Worm (Caenorhabditis elegans): ENCODE measurements around the gene ins-11.

The ins-11 gene

DNA sequence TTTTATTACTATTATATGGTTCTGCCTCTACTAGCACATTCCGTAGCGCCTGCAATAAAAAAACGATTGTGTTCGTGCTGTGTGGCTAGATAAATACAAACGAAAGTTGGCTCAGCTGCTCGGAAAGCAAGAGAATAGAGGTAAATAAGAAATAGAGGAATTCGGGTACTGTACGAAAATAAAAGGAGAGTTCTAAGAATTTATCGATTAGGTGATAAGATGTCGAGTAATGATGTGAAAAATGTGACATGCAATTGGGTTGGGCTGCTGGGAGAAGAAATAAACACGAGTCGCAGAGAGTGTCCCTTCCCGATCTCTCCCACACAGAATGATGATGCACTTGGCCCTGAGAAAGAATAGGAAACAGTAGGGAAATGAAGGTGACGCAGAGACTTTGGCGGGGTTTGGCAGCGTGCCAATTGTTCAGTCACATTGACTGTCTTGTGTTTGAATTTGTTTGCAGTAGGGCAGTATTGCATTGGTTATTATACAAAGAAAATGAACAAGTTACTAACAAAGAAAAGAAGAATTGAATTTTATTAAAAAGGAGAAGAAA lies 36.9 kb downstream of the ins-11 start, which contains the start of gene cdc-14 (continued):
- TF ChIP-seq unc-62 (GFP tag; optimal IDR thresholded peaks at IDR 0.05) (no peak), nhr-25 (tag; optimal IDR thresholded peaks at IDR 0.05) (peak; percentile 94), nhr-77 (tag; optimal IDR thresholded peaks at IDR 0.05) (no peak), fkh-2 (tag; optimal IDR thresholded peaks at IDR 0.05) (peak; percentile 38), egl-5 (tag; optimal IDR thresholded peaks at IDR 0.05) (peak; percentile 87), sea-2 (GFP tag; optimal IDR thresholded peaks at IDR 0.05) (no peak), zag-1 (tag; optimal IDR thresholded peaks at IDR 0.05) (no peak), nhr-237 (tag; optimal IDR thresholded peaks at IDR 0.05) (no peak), nfya-1 (tag; optimal IDR thresholded peaks at IDR 0.05; ENCODE audit: insufficient read depth) (peak; percentile 59), nhr-23 (tag; optimal IDR thresholded peaks at IDR 0.05) (peak; percentile 54), nhr-28 (tag; optimal IDR thresholded peaks at IDR 0.05) (no peak), mml-1 (tag; optimal IDR thresholded peaks at IDR 0.05) (no peak), lin-15B (tag; optimal IDR thresholded peaks at IDR 0.05) (peak; percentile 65), fkh-10 (GFP tag; optimal IDR thresholded peaks at IDR 0.05) (no peak), ceh-16 (tag; optimal IDR thresholded peaks at IDR 0.05) (no peak), nhr-43 (tag; optimal IDR thresholded peaks at IDR 0.05; ENCODE audit: poor library complexity, severe bottlenecking) (peak; percentile 22), snpc-4 (tag; optimal IDR thresholded peaks at IDR 0.05) (peak; percentile 84)

ce11 chrII:5594210-5594764 lies 37.8 kb downstream of the ins-11 start, which contains the start of gene ttc-4:
TSS of gene ttc-4 (plus strand) at chrII:5594714.
- TF ChIP-seq pha-4 (tag; optimal IDR thresholded peaks at IDR 0.05), result peak; percentile 71
- peak; percentile 65 for TF ChIP-seq lin-15B (tag; optimal IDR thresholded peaks at IDR 0.05)
- TF ChIP-seq nhr-23 (tag; optimal IDR thresholded peaks at IDR 0.05), result peak; percentile 38
- TF ChIP-seq egl-5 (tag; optimal IDR thresholded peaks at IDR 0.05), result no peak
- peak; percentile 58 for TF ChIP-seq nfya-1 (tag; optimal IDR thresholded peaks at IDR 0.05; ENCODE audit: insufficient read depth)
- peak; percentile 39 for TF ChIP-seq elt-2 (tag; optimal IDR thresholded peaks at IDR 0.05)
- peak; percentile 51 for TF ChIP-seq pqm-1 (tag; optimal IDR thresholded peaks at IDR 0.05)
- TF ChIP-seq snpc-4 (tag; optimal IDR thresholded peaks at IDR 0.05), result peak; percentile 75
- TF ChIP-seq R02D3.7 (tag; optimal IDR thresholded peaks at IDR 0.05), result no peak

DNA sequence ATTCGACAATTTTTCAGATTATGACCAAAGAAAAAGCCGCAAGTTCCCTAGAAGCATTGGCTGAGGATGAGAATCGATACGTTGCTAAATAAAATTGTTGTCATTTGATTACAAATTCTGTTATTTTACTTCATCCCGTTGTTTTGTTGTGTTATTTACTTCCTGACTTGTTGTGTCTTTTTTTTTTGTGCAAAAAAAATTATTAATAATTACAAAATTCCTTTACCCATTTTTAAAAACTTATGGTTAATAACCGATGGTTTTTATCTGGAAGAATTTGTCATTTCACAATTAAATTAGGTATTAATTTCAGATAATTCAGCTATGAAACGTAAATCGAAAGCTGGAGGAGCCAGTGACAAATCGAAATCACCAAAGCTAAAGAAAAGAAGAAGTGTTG lies 39.7 kb downstream of the ins-11 start, which contains the start of gene C17G10.1:
C17G10.1 (plus strand) TSS at position 301 of the 400 bp plus-strand sequence.
- no peak for TF ChIP-seq aly-2 (tag; optimal IDR thresholded peaks at IDR 0.05)
- no peak for TF ChIP-seq nhr-23 (tag; optimal IDR thresholded peaks at IDR 0.05)
- no peak for TF ChIP-seq unc-62 (GFP tag; optimal IDR thresholded peaks at IDR 0.05)
- no peak for TF ChIP-seq nhr-12 (tag; optimal IDR thresholded peaks at IDR 0.05)
- no peak for TF ChIP-seq nhr-28 (tag; optimal IDR thresholded peaks at IDR 0.05)
- no peak for TF ChIP-seq sea-2 (GFP tag; optimal IDR thresholded peaks at IDR 0.05)
- no peak for TF ChIP-seq fkh-10 (GFP tag; optimal IDR thresholded peaks at IDR 0.05)
- no peak for TF ChIP-seq elt-3 (tag; optimal IDR thresholded peaks at IDR 0.05)
- TF ChIP-seq R02D3.7 (tag; optimal IDR thresholded peaks at IDR 0.05), result no peak
- no peak for TF ChIP-seq nfya-1 (tag; optimal IDR thresholded peaks at IDR 0.05; ENCODE audit: insufficient read depth)
- TF ChIP-seq snpc-4 (tag; optimal IDR thresholded peaks at IDR 0.05), result no peak
- TF ChIP-seq lin-15B (tag; optimal IDR thresholded peaks at IDR 0.05), result no peak
- no peak for TF ChIP-seq nhr-11 (tag; optimal IDR thresholded peaks at IDR 0.05)
- no peak for TF ChIP-seq mml-1 (tag; optimal IDR thresholded peaks at IDR 0.05)
- no peak for TF ChIP-seq ztf-11 (tag; optimal IDR thresholded peaks at IDR 0.05)
- no peak for TF ChIP-seq tbx-2 (tag; optimal IDR thresholded peaks at IDR 0.05)
- TF ChIP-seq ceh-82 (tag; optimal IDR thresholded peaks at IDR 0.05), result no peak
- TF ChIP-seq elt-2 (tag; optimal IDR thresholded peaks at IDR 0.05), result no peak

ce11 chrII:5599326-5600044 lies 43.0 kb downstream of the ins-11 start, which contains the start of gene C17G10.10:
TSS of gene C17G10.10 (minus strand) at chrII:5599376.
- TF ChIP-seq nhr-23 (tag; optimal IDR thresholded peaks at IDR 0.05), result peak; percentile 84
- TF ChIP-seq ceh-9 (tag; optimal IDR thresholded peaks at IDR 0.05), result no peak
- TF ChIP-seq nhr-11 (tag; optimal IDR thresholded peaks at IDR 0.05), result no peak
- TF ChIP-seq nhr-77 (tag; optimal IDR thresholded peaks at IDR 0.05), result peak; percentile 89
- TF ChIP-seq R02D3.7 (tag; optimal IDR thresholded peaks at IDR 0.05), result peak; percentile 10
- TF ChIP-seq ama-1 (optimal IDR thresholded peaks at IDR 0.05), result peak; percentile 93
- TF ChIP-seq ceh-16 (tag; optimal IDR thresholded peaks at IDR 0.05), result no peak
- TF ChIP-seq egl-27 (tag; optimal IDR thresholded peaks at IDR 0.05), result no peak
- TF ChIP-seq eor-1 (tag; optimal IDR thresholded peaks at IDR 0.05), result no peak
- TF ChIP-seq sea-2 (GFP tag; optimal IDR thresholded peaks at IDR 0.05), result no peak
- peak; percentile 9 for TF ChIP-seq nhr-12 (tag; optimal IDR thresholded peaks at IDR 0.05)
- peak; percentile 54 for TF ChIP-seq egl-5 (tag; optimal IDR thresholded peaks at IDR 0.05)
- no peak for TF ChIP-seq elt-1 (tag; optimal IDR thresholded peaks at IDR 0.05)
- peak; percentile 82 for TF ChIP-seq nhr-25 (tag; optimal IDR thresholded peaks at IDR 0.05)
- no peak for TF ChIP-seq ztf-4 (tag; optimal IDR thresholded peaks at IDR 0.05)
- TF ChIP-seq skn-1 (tag; optimal IDR thresholded peaks at IDR 0.05), result peak; percentile 9
- peak; percentile 60 for TF ChIP-seq lin-15B (tag; optimal IDR thresholded peaks at IDR 0.05)
- no peak for TF ChIP-seq daf-12 (tag; optimal IDR thresholded peaks at IDR 0.05)
- TF ChIP-seq ceh-82 (tag; optimal IDR thresholded peaks at IDR 0.05), result peak; percentile 60
- no peak for TF ChIP-seq zag-1 (tag; optimal IDR thresholded peaks at IDR 0.05)
- peak; percentile 30 for TF ChIP-seq nhr-28 (tag; optimal IDR thresholded peaks at IDR 0.05)
- no peak for TF ChIP-seq aly-2 (tag; optimal IDR thresholded peaks at IDR 0.05)
- TF ChIP-seq unc-39 (tag; optimal IDR thresholded peaks at IDR 0.05), result no peak
- peak; percentile 75 for TF ChIP-seq nfya-1 (tag; optimal IDR thresholded peaks at IDR 0.05; ENCODE audit: insufficient read depth)
- peak; percentile 34 for TF ChIP-seq mdl-1 (tag; optimal IDR thresholded peaks at IDR 0.05)
- peak; percentile 99 for TF ChIP-seq snpc-4 (tag; optimal IDR thresholded peaks at IDR 0.05)
- TF ChIP-seq mml-1 (tag; optimal IDR thresholded peaks at IDR 0.05), result no peak
- peak; percentile 83 for TF ChIP-seq elt-2 (tag; optimal IDR thresholded peaks at IDR 0.05)
- peak; percentile 47 for TF ChIP-seq ceh-28 (tag; optimal IDR thresholded peaks at IDR 0.05)
- TF ChIP-seq pha-4 (tag; optimal IDR thresholded peaks at IDR 0.05), result peak; percentile 49
